Worm (Caenorhabditis elegans) whole organism, L1 larva: ENCODE results near the gene F25B5.3.

Experiments used
- elt-2 ChIP-seq: sonication (generic microtip); optimal IDR thresholded peaks from 2 replicates; lab custom pipeline; 2016; ENCODE audit warnings: missing genetic modification characterization, mild to moderate bottlenecking, inconsistent platforms, missing compliant biosample characterization, missing genetic modification reagents
- fos-1 ChIP-seq: fragments of 150-350 bp; optimal IDR thresholded peaks from 2 replicates; lab custom pipeline; 2014; ENCODE audit warnings: missing biosample characterization, missing genetic modification characterization
- lsy-2 ChIP-seq, 2 experiments: fragments of 150-350 bp; optimal IDR thresholded peaks; 2 replicates each; lab custom pipeline; 2014; ENCODE audit warnings: missing biosample characterization in 2 of 2, missing genetic modification characterization in 2 of 2
- pqm-1 ChIP-seq: sonication (generic microtip); optimal IDR thresholded peaks from 3 replicates; lab custom pipeline; 2017; ENCODE audit warnings: missing biosample characterization, missing genetic modification characterization

- TF ChIP-seq elt-2 (tag; lab: Kevin White, UChicago) = no peak
- no peak for TF ChIP-seq fos-1 (tag; lab: Kevin White, UChicago)
- no peak for TF ChIP-seq lsy-2 (tag; optimal IDR thresholded peaks at IDR 0.05; lab: Kevin White, UChicago)
- no peak for TF ChIP-seq pqm-1 (tag; lab: Kevin White, UChicago)
Measured at ce11 chrIII:5936992-5937391, 11.7 kb upstream of the F25B5.3 start, which contains the start of gene EGAP1.1.
